Worm (Caenorhabditis elegans) whole organism, early embryonic: Measurements from ENCODE around the gene elks-1.
A peak's percentile ranks its signal among the peaks of the same experiment; 100 is the strongest.

ENCODE experiments used
- B0310.2 ChIP-seq: sonication (generic microtip); optimal IDR thresholded peaks from 2 replicates; lab custom pipeline; 2016; ENCODE audit warnings: mild to moderate bottlenecking, missing genetic modification characterization, missing compliant biosample characterization
- F13C5.2 ChIP-seq: sonication (generic microtip); optimal IDR thresholded peaks from 2 replicates; lab custom pipeline; 2017; ENCODE audit warnings: mild to moderate bottlenecking, missing genetic modification characterization, inconsistent platforms, missing compliant biosample characterization
- aly-1 ChIP-seq: sonication (generic microtip); optimal IDR thresholded peaks from 2 replicates; lab custom pipeline; 2016; ENCODE audit warnings: missing genetic modification characterization, missing compliant biosample characterization
- ama-1 ChIP-seq: fragments of 150-350 bp; optimal IDR thresholded peaks from 2 replicates; lab custom pipeline; 2014
- ceh-13 ChIP-seq: fragments of 200-800 bp; sonication (Bioruptor generic); optimal IDR thresholded peaks from 2 replicates; lab custom pipeline; 2018; ENCODE audit warnings: mild to moderate bottlenecking, missing genetic modification characterization, missing compliant biosample characterization
- ceh-36 ChIP-seq: sonication (generic microtip); optimal IDR thresholded peaks from 2 replicates; lab custom pipeline; 2016; ENCODE audit warnings: missing genetic modification characterization, inconsistent platforms, missing compliant biosample characterization
- ets-7 ChIP-seq: sonication (generic microtip); optimal IDR thresholded peaks from 2 replicates; lab custom pipeline; 2016; ENCODE audit warnings: missing genotype, missing genetic modification characterization, missing compliant biosample characterization
- flt-1 ChIP-seq: fragments of 200-800 bp; sonication (Bioruptor generic); IDR thresholded peaks from 2 replicates; pipeline ENCODE4 v1.3.6; 2022; ENCODE audit warnings: missing genetic modification characterization, missing compliant biosample characterization
- hmbx-1 ChIP-seq: sonication (generic microtip); optimal IDR thresholded peaks from 2 replicates; lab custom pipeline; 2016; ENCODE audit warnings: mild to moderate bottlenecking, missing genetic modification characterization, missing compliant biosample characterization
- hmg-4 ChIP-seq: fragments of 200-800 bp; sonication (Bioruptor generic); optimal IDR thresholded peaks from 2 replicates; lab custom pipeline; 2018; ENCODE audit warnings: mild to moderate bottlenecking, missing genetic modification characterization, missing compliant biosample characterization
- hnd-1 ChIP-seq: sonication (generic microtip); optimal IDR thresholded peaks from 2 replicates; lab custom pipeline; 2016; ENCODE audit warnings: missing genetic modification characterization, missing compliant biosample characterization
- pes-1 ChIP-seq: fragments of 200-800 bp; sonication (Bioruptor generic); IDR thresholded peaks from 2 replicates; pipeline ENCODE4 v1.3.6; 2022; ENCODE audit warnings: missing genetic modification reagents, missing genetic modification characterization, missing compliant biosample characterization
- scrt-1 ChIP-seq: fragments of 200-800 bp; sonication (Bioruptor generic); IDR thresholded peaks from 2 replicates; pipeline ENCODE4 v1.3.6; 2022; ENCODE audit warnings: missing genetic modification characterization, missing compliant biosample characterization
- sea-1 ChIP-seq: fragments of 200-800 bp; sonication (Bioruptor generic); conservative IDR thresholded peaks from 2 replicates; pipeline ENCODE4 v1.3.6; 2022; ENCODE audit warnings: missing genetic modification characterization, missing compliant biosample characterization
- tbx-11 ChIP-seq: fragments of 200-800 bp; sonication (Bioruptor generic); IDR thresholded peaks from 2 replicates; pipeline ENCODE4 v1.3.6; 2022; ENCODE audit warnings: missing genetic modification characterization, missing compliant biosample characterization
- tbx-37 ChIP-seq: fragments of 200-800 bp; sonication (Bioruptor generic); conservative IDR thresholded peaks from 2 replicates; pipeline ENCODE4 v1.3.6; 2022; ENCODE audit warnings: missing genetic modification reagents, missing genetic modification characterization, missing compliant biosample characterization
- tra-4 ChIP-seq: sonication (generic microtip); optimal IDR thresholded peaks from 2 replicates; lab custom pipeline; 2017; ENCODE audit warnings: missing genetic modification characterization, missing compliant biosample characterization

Gene elks-1

ce11 chrIV:3384593-3384992 is 34.8 kb upstream of the elks-1 start:
- no peak for TF ChIP-seq hmbx-1 (tag; lab: Kevin White, UChicago)
- peak; percentile 19 for TF ChIP-seq hmg-4 (GFP tag; lab: Kevin White, UChicago)

DNA sequence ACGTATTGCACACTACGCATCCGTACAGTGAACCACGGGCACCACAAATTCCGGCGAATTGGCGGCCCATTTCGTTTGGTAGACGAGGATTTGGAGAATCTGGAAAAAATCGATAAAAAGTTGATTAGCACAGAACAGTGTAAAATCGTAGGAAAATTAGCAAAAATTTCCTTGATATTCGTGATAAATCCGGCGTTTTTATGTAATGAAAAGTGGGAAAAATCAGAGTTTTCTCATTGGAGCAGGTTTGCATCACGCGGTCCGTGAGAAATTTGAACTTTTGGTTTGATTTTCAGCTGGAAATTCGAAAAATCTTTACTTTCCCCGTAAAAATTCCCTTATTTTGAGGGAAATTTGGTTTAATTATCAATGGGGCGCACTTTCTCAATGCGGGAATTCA is 34.2 kb upstream of the elks-1 start, which contains the start of gene B0546.4:
B0546.4 (minus strand) TSS at position 101 of the 400 bp plus-strand sequence.
- TF ChIP-seq hnd-1 (tag; lab: Kevin White, UChicago): no peak

- TF ChIP-seq tbx-11 (GFP tag; lab: Robert Waterston, UW) (no peak), ama-1 (lab: Kevin White, UChicago) (no peak)
Measured at ce11 chrIV:3383203-3383602, 33.4 kb upstream of the elks-1 start.

- TF ChIP-seq aly-1 (tag; lab: Kevin White, UChicago) (no peak), ceh-36 (tag; lab: Kevin White, UChicago) (no peak), F13C5.2 (tag; lab: Kevin White, UChicago) (no peak), hmg-4 (GFP tag; lab: Kevin White, UChicago) (no peak), tbx-11 (GFP tag; lab: Robert Waterston, UW) (no peak)
Measured at ce11 chrIV:3382338-3382907, 32.6 kb upstream of the elks-1 start, which contains the start of gene B0546.3. TSS of gene B0546.3 (minus strand) at chrIV:3382841.

DNA sequence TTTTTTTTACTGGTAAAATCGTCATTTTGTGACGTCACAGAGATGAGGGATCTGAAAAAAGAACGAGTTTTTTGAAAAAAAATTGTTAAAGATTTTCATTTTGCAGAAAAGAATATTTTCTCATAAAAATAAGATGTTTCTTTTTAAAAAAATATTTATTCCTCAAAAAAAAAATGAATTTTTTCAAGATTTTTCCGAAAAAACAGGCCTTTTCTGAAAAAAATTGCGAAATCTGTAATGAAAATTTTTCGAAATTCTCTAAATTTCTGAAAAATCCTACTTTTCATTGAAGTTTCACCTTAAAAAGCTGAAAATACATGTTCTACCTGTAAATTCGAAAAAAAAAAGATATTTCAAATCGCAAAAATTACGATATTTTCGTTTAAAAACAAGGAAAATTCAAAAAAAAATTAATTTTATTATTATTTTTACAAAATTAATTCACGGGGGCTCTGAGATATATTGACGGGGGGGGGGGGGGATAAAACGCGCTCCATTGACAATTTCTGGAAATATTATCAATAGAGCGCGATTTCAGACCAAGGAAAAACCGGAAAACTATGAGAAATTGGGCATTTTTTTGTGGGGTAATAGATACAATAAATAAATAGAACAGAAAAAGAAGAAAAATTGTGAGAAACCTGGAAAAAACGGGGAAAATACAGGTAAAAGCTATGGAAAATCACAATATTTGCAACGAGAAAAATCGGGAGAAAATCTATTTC is 28.4 kb upstream of the elks-1 start, which contains the start of gene otub-4:
otub-4 (minus strand) TSS at position 51 of the 725 bp plus-strand sequence.
- TF ChIP-seq tbx-11 (GFP tag; lab: Robert Waterston, UW): no peak
- TF ChIP-seq F13C5.2 (tag; lab: Kevin White, UChicago): no peak
- TF ChIP-seq hmg-4 (GFP tag; lab: Kevin White, UChicago): no peak
- TF ChIP-seq scrt-1 (GFP tag; lab: Robert Waterston, UW): no peak
- no peak for TF ChIP-seq ceh-13 (GFP tag; lab: Kevin White, UChicago)
- no peak for TF ChIP-seq ama-1 (lab: Kevin White, UChicago)
- TF ChIP-seq flt-1: no peak
- TF ChIP-seq hmbx-1 (tag; lab: Kevin White, UChicago): no peak
- no peak for TF ChIP-seq ets-7
- TF ChIP-seq B0310.2 (tag; lab: Kevin White, UChicago): no peak
- no peak for TF ChIP-seq aly-1 (tag; lab: Kevin White, UChicago)

DNA sequence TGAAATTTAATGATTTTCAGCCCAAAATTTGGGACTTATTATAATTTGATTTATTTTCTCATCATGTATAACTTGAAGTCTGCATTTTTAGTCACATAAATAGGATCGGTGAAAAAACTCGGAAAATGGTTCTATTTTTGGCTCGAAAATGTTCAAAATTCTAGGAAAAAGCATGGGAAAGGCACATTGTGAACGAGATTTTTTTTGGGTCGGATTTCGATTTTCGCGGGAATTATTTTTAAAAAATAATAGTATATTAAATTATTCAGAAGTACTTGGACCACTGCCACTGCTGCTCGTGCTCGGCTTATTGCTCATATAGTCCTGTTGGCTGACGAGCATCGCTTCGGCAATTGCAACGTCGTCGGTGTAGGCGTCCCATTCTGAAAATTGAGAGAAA is 23.5 kb upstream of the elks-1 start:
- TF ChIP-seq F13C5.2 (tag; lab: Kevin White, UChicago) (no peak), ama-1 (lab: Kevin White, UChicago) (no peak), pes-1 (GFP tag; lab: Robert Waterston, UW) (no peak), flt-1 (no peak), aly-1 (tag; lab: Kevin White, UChicago) (no peak), tbx-37 (GFP tag; lab: Robert Waterston, UW) (no peak), B0310.2 (tag; lab: Kevin White, UChicago) (no peak), ceh-36 (tag; lab: Kevin White, UChicago) (no peak), sea-1 (GFP tag; lab: Robert Waterston, UW) (no peak), hnd-1 (tag; lab: Kevin White, UChicago) (no peak), tra-4 (tag; lab: Kevin White, UChicago) (no peak)

ce11 chrIV:3368638-3369247 is 18.9 kb upstream of the elks-1 start, which contains the start of gene vha-19:
TSS of gene vha-19 (plus strand) at chrIV:3369197.
- TF ChIP-seq ets-7 (no peak), hmbx-1 (tag; lab: Kevin White, UChicago) (no peak), aly-1 (tag; lab: Kevin White, UChicago) (no peak), B0310.2 (tag; lab: Kevin White, UChicago) (no peak), ceh-36 (tag; lab: Kevin White, UChicago) (no peak), hnd-1 (tag; lab: Kevin White, UChicago) (no peak), tbx-11 (GFP tag; lab: Robert Waterston, UW) (no peak), scrt-1 (GFP tag; lab: Robert Waterston, UW) (no peak), F13C5.2 (tag; lab: Kevin White, UChicago) (no peak), ceh-13 (GFP tag; lab: Kevin White, UChicago) (no peak), tbx-37 (GFP tag; lab: Robert Waterston, UW) (no peak), hmg-4 (GFP tag; lab: Kevin White, UChicago) (no peak), ama-1 (lab: Kevin White, UChicago) (no peak), flt-1 (no peak), pes-1 (GFP tag; lab: Robert Waterston, UW) (no peak), tra-4 (tag; lab: Kevin White, UChicago) (no peak), sea-1 (GFP tag; lab: Robert Waterston, UW) (no peak)

DNA sequence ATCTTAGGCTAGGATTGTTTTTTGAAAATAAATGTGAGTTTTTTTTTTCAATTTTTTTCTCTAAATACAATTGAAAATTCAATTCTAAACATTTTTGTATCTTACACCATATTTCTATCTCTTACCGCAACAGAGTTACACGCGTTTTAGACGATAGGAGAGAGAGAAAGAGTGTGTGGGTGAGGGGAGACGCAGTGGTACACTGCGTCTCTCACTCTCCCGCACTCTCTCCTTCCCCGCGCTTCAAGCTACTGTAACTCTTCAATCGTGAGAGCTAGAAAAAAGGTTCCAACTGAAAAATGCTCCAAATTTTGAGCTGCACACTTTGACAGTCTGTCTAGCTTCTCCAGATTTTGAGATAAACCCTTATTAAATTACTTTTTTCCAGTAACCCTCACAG is 14.0 kb upstream of the elks-1 start:
- TF ChIP-seq ceh-13 (GFP tag; lab: Kevin White, UChicago) (no peak), hnd-1 (tag; lab: Kevin White, UChicago) (no peak), ama-1 (lab: Kevin White, UChicago) (no peak), pes-1 (GFP tag; lab: Robert Waterston, UW) (no peak), scrt-1 (GFP tag; lab: Robert Waterston, UW) (no peak), tra-4 (tag; lab: Kevin White, UChicago) (no peak), F13C5.2 (tag; lab: Kevin White, UChicago) (no peak), hmbx-1 (tag; lab: Kevin White, UChicago) (no peak), hmg-4 (GFP tag; lab: Kevin White, UChicago) (no peak), tbx-37 (GFP tag; lab: Robert Waterston, UW) (no peak), aly-1 (tag; lab: Kevin White, UChicago) (no peak), tbx-11 (GFP tag; lab: Robert Waterston, UW) (no peak), flt-1 (no peak)
